Fruit fly (Drosophila melanogaster) whole organism, embryonic: ENCODE measurements around the gene Pp1alpha-96A.

Experiments
- Myb ChIP-seq: fragments of 200-800 bp; sonication (Bioruptor generic); optimal IDR thresholded peaks from 2 replicates; lab custom pipeline; 2016; ENCODE audit warnings: missing biosample characterization, missing genetic modification characterization
- inv ChIP-seq: fragments of 200-800 bp; sonication (Bioruptor generic); IDR thresholded peaks from 2 replicates; pipeline ENCODE4 v1.3.6; 2022; ENCODE audit warnings: missing biosample characterization, missing genetic modification characterization; ENCODE audit not compliant: partially characterized antibody
- peb ChIP-seq: fragments of 200-800 bp; sonication (Bioruptor generic); IDR thresholded peaks from 2 replicates; pipeline ENCODE4 v1.3.6; 2022; ENCODE audit warnings: missing biosample characterization, missing genetic modification characterization

DNA sequence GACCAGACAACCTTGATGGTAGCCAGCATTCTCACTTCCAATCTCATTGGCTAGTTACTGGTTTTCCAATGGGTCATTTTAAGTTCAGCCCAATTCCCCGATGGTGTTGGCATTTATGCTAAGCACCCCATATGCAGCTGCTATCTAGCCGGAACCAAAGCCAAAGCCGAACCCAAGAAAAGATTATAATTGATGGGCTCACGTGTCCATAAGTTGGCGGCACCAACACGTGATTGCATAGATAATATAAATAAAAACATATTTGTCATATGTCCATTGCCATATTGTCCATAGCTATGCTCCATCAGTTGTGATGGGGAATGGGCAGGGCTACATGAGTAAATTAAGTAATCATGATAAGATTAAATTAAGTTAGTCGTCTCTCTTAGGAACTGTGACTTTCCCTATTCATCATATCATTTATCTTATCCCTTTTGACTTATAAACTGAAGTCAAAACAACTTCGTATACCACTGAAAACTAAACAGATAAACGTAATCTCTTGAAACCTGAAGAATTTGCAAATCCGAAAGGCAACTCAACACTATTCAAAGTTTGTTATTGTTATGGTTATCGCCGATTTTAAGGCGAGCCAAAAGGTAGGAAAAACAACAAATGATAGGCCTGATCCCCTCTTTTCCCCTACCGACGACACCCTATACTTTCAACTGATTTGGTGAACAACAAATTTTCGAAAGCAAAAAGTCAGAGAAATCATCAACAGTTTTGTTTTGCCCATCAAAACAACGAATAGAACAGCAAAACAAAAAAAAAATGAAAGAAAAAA, 45.2 kb downstream of the Pp1alpha-96A start:
- no peak for TF ChIP-seq Myb
- TF ChIP-seq inv = no peak
- TF ChIP-seq peb (GFP tag; lab: Robert Waterston, UW) = no peak
